Worm (Caenorhabditis elegans): Measurements from ENCODE around the gene F23D12.10.

ce11 chrX:14453735-14454134 lies 38.2 kb upstream of the F23D12.10 start, which contains the start of gene F23D12.7:
- TF ChIP-seq F13H6.1 (tag; optimal IDR thresholded peaks at IDR 0.05) (no peak), ama-1 (optimal IDR thresholded peaks at IDR 0.05) (no peak)

Measured in whole organism, late embryonic.